Worm (Caenorhabditis elegans) whole organism, midembryonic: ENCODE data around the gene ugt-21.

Source experiments
- T22C8.4 ChIP-seq: fragments of 200-800 bp; sonication (Bioruptor generic); IDR thresholded peaks from 2 replicates; pipeline ENCODE4 v1.3.6; 2022; ENCODE audit warnings: missing genetic modification characterization, missing compliant biosample characterization
- flt-1 ChIP-seq: fragments of 200-800 bp; sonication (Bioruptor generic); IDR thresholded peaks from 2 replicates; pipeline ENCODE4 v1.3.6; 2022; ENCODE audit warnings: missing genetic modification characterization, missing compliant biosample characterization
- med-1 ChIP-seq: sonication (generic microtip); optimal IDR thresholded peaks from 2 replicates; lab custom pipeline; 2017; ENCODE audit warnings: missing genetic modification characterization, mild to moderate bottlenecking, missing compliant biosample characterization, antibody characterized with exemption, missing genetic modification reagents; ENCODE audit not compliant: insufficient read depth
- tab-1 ChIP-seq: fragments of 200-800 bp; sonication (Bioruptor generic); IDR thresholded peaks from 2 replicates; pipeline ENCODE4 v1.3.6; 2022; ENCODE audit warnings: missing genetic modification characterization, missing compliant biosample characterization
- ztf-23 ChIP-seq: fragments of 200-800 bp; sonication (Bioruptor generic); IDR thresholded peaks from 2 replicates; pipeline ENCODE4 v1.3.6; 2022; ENCODE audit warnings: missing genetic modification reagents, missing genetic modification characterization, missing compliant biosample characterization
- ztf-29 ChIP-seq: fragments of 200-800 bp; sonication (Bioruptor generic); IDR thresholded peaks from 2 replicates; pipeline ENCODE4 v1.3.6; 2022; ENCODE audit warnings: missing genetic modification reagents, missing genetic modification characterization, missing compliant biosample characterization

- no peak for TF ChIP-seq tab-1 (GFP tag; lab: Robert Waterston, UW)
- no peak for TF ChIP-seq med-1 (GFP tag; lab: Kevin White, UChicago)
- TF ChIP-seq flt-1 (GFP tag; lab: Robert Waterston, UW), result no peak
- no peak for TF ChIP-seq ztf-23 (GFP tag; lab: Robert Waterston, UW)
- no peak for TF ChIP-seq T22C8.4 (GFP tag; lab: Robert Waterston, UW)
- no peak for TF ChIP-seq ztf-29 (GFP tag; lab: Robert Waterston, UW)
Observed at ce11 chrIV:9511221-9511638, 11.1 kb downstream of the ugt-21 start.
